Fruit fly (Drosophila melanogaster) whole organism, embryonic: ENCODE results near the gene mei-P22.

Experiments
- Abd-B ChIP-seq: fragments of 200-800 bp; sonication (Bioruptor generic); optimal IDR thresholded peaks from 2 replicates; lab custom pipeline; 2018; ENCODE audit warnings: missing biosample characterization, mild to moderate bottlenecking, missing genetic modification characterization, moderate library complexity
- Bgb ChIP-seq: fragments of 200-800 bp; sonication (Bioruptor generic); IDR thresholded peaks from 2 replicates; pipeline ENCODE4 v1.3.6; 2022; ENCODE audit warnings: missing biosample characterization, missing genetic modification characterization; ENCODE audit not compliant: partially characterized antibody
- CG17186 ChIP-seq: fragments of 200-800 bp; sonication (Bioruptor generic); optimal IDR thresholded peaks from 3 replicates; lab custom pipeline; 2017; ENCODE audit warnings: missing biosample characterization, missing genetic modification reagents, missing genetic modification characterization
- CG17328 ChIP-seq: fragments of 200-800 bp; sonication (Bioruptor generic); IDR thresholded peaks from 2 replicates; pipeline ENCODE4 v1.3.6; 2022; ENCODE audit warnings: missing biosample characterization, missing genetic modification characterization
- CG18011 ChIP-seq: fragments of 200-800 bp; sonication (Bioruptor generic); optimal IDR thresholded peaks from 2 replicates; lab custom pipeline; 2017; ENCODE audit warnings: missing biosample characterization, missing genetic modification characterization, mild to moderate bottlenecking, moderate library complexity, missing genotype
- CG18619 ChIP-seq: fragments of 200-800 bp; sonication (Bioruptor generic); optimal IDR thresholded peaks from 3 replicates; lab custom pipeline; 2017; ENCODE audit warnings: missing biosample characterization, mild to moderate bottlenecking, missing genetic modification characterization
- CG2129 ChIP-seq: fragments of 200-800 bp; sonication (Bioruptor generic); IDR thresholded peaks from 2 replicates; pipeline ENCODE4 v1.3.6; 2022; ENCODE audit warnings: missing biosample characterization, missing genetic modification characterization; ENCODE audit not compliant: partially characterized antibody
- CG4328 ChIP-seq: fragments of 200-800 bp; sonication (Bioruptor generic); optimal IDR thresholded peaks from 3 replicates; lab custom pipeline; 2017; ENCODE audit warnings: missing biosample characterization, missing genetic modification reagents, missing genetic modification characterization
- CG4424 ChIP-seq: fragments of 200-800 bp; sonication (Bioruptor generic); optimal IDR thresholded peaks from 3 replicates; lab custom pipeline; 2016; ENCODE audit warnings: missing biosample characterization, missing genetic modification characterization
- CG4730 ChIP-seq: fragments of 200-800 bp; sonication (Bioruptor generic); IDR thresholded peaks from 2 replicates; pipeline ENCODE4 v1.3.6; 2022; ENCODE audit warnings: missing biosample characterization, missing genetic modification characterization
- CG6654 ChIP-seq: fragments of 200-800 bp; sonication (Bioruptor generic); optimal IDR thresholded peaks from 2 replicates; lab custom pipeline; 2017; ENCODE audit warnings: missing biosample characterization, mild to moderate bottlenecking, missing genetic modification characterization
- CG6689 ChIP-seq: fragments of 200-800 bp; sonication (Bioruptor generic); IDR thresholded peaks from 2 replicates; pipeline ENCODE4 v1.3.6; 2022; ENCODE audit warnings: missing biosample characterization, missing genetic modification characterization
- CG6765 ChIP-seq: fragments of 200-800 bp; sonication (Bioruptor generic); optimal IDR thresholded peaks from 3 replicates; lab custom pipeline; 2017; ENCODE audit warnings: missing biosample characterization, mild to moderate bottlenecking, missing genetic modification characterization
- CG9797 ChIP-seq: fragments of 200-800 bp; sonication (Bioruptor generic); optimal IDR thresholded peaks from 3 replicates; lab custom pipeline; 2018; ENCODE audit warnings: missing biosample characterization, mild to moderate bottlenecking, missing genetic modification characterization
- CoRest ChIP-seq: fragments of 200-800 bp; sonication (Bioruptor generic); optimal IDR thresholded peaks from 3 replicates; lab custom pipeline; 2018; ENCODE audit warnings: missing biosample characterization, mild to moderate bottlenecking, missing genetic modification characterization, moderate library complexity
- Deaf1 ChIP-seq: fragments of 200-800 bp; optimal IDR thresholded peaks from 3 replicates; lab custom pipeline; 2019; ENCODE audit warnings: missing biosample characterization, mild to moderate bottlenecking, missing genetic modification characterization, moderate library complexity
- Dip2 ChIP-seq: fragments of 200-800 bp; sonication (Bioruptor generic); IDR thresholded peaks from 2 replicates; pipeline ENCODE4 v1.3.6; 2022; ENCODE audit warnings: missing biosample characterization, missing genetic modification characterization
- E2f1 ChIP-seq: fragments of 200-800 bp; sonication (Bioruptor generic); IDR thresholded peaks from 2 replicates; pipeline ENCODE4 v1.3.6; 2022; ENCODE audit warnings: missing biosample characterization, missing genetic modification characterization
- ERR ChIP-seq: fragments of 200-800 bp; sonication (Bioruptor generic); optimal IDR thresholded peaks from 2 replicates; lab custom pipeline; 2016; ENCODE audit warnings: missing biosample characterization, missing genetic modification characterization
- HHEX ChIP-seq: fragments of 200-800 bp; sonication (Bioruptor generic); optimal IDR thresholded peaks from 3 replicates; lab custom pipeline; 2017; ENCODE audit warnings: missing biosample characterization, mild to moderate bottlenecking, missing genetic modification characterization, missing genetic modification reagents
- Hmr ChIP-seq: fragments of 200-800 bp; sonication (Bioruptor generic); optimal IDR thresholded peaks from 3 replicates; lab custom pipeline; 2017; ENCODE audit warnings: mild to moderate bottlenecking, missing biosample characterization, missing genetic modification reagents, missing genetic modification characterization
- Hr3 ChIP-seq: fragments of 200-800 bp; sonication (Bioruptor generic); optimal IDR thresholded peaks from 3 replicates; lab custom pipeline; 2016; ENCODE audit warnings: missing biosample characterization, missing genetic modification characterization
- Max ChIP-seq: fragments of 200-800 bp; sonication (Bioruptor generic); optimal IDR thresholded peaks from 2 replicates; lab custom pipeline; 2016; ENCODE audit warnings: missing biosample characterization, mild to moderate bottlenecking, missing genetic modification characterization
- Med ChIP-seq: fragments of 200-800 bp; sonication (Bioruptor generic); peaks from one replicate; lab custom pipeline; 2016; ENCODE audit warnings: missing biosample characterization, missing genetic modification characterization, mild to moderate bottlenecking, inconsistent platforms, moderate library complexity
- NK7.1 ChIP-seq: fragments of 200-800 bp; sonication (Bioruptor generic); optimal IDR thresholded peaks from 3 replicates; lab custom pipeline; 2016; ENCODE audit warnings: missing biosample characterization, missing genetic modification characterization
- Sox102F ChIP-seq: fragments of 200-800 bp; sonication (Bioruptor generic); optimal IDR thresholded peaks from 2 replicates; lab custom pipeline; 2018; ENCODE audit warnings: missing biosample characterization, mild to moderate bottlenecking, missing genetic modification characterization, moderate library complexity
- Sry-β ChIP-seq: fragments of 200-800 bp; sonication (Bioruptor generic); optimal IDR thresholded peaks from 2 replicates; lab custom pipeline; 2018; ENCODE audit warnings: missing biosample characterization, mild to moderate bottlenecking, missing genetic modification characterization, moderate library complexity
- Sry-δ ChIP-seq: fragments of 200-800 bp; sonication (Bioruptor generic); optimal IDR thresholded peaks from 2 replicates; lab custom pipeline; 2016; ENCODE audit warnings: missing biosample characterization, missing genetic modification characterization
- Stat92E ChIP-seq, 3 experiments: fragments of >200 bp in 2 of 3; fragments of 200-800 bp in 1 of 3; sonication (Bioruptor generic) in 1 of 3; optimal IDR thresholded peaks; 2 replicates each; lab custom pipeline; 2017 to 2019; ENCODE audit warnings: missing biosample characterization in 3 of 3, missing genetic modification characterization in 3 of 3, mild to moderate bottlenecking in 1 of 3, moderate library complexity in 1 of 3
- Usf ChIP-seq: fragments of 200-800 bp; sonication (Bioruptor generic); optimal IDR thresholded peaks from 2 replicates; lab custom pipeline; 2017; ENCODE audit warnings: missing genotype, missing biosample characterization, missing genetic modification characterization
- amos ChIP-seq: fragments of 200-800 bp; sonication (Bioruptor generic); IDR thresholded peaks from 2 replicates; pipeline ENCODE4 v1.3.6; 2022; ENCODE audit warnings: missing biosample characterization, missing genetic modification characterization; ENCODE audit not compliant: partially characterized antibody
- bab2 ChIP-seq: fragments of 200-800 bp; sonication (Bioruptor generic); optimal IDR thresholded peaks from 2 replicates; lab custom pipeline; 2016; ENCODE audit warnings: missing biosample characterization, missing genetic modification characterization
- caup ChIP-seq: fragments of 200-800 bp; sonication (Bioruptor generic); optimal IDR thresholded peaks from 3 replicates; lab custom pipeline; 2017; ENCODE audit warnings: missing biosample characterization, mild to moderate bottlenecking, missing genetic modification characterization, moderate library complexity; ENCODE audit not compliant: severe bottlenecking
- cg ChIP-seq: fragments of 200-800 bp; sonication (Bioruptor generic); optimal IDR thresholded peaks from 3 replicates; lab custom pipeline; 2019; ENCODE audit warnings: missing biosample characterization, mild to moderate bottlenecking, missing genetic modification characterization, moderate library complexity
- chif ChIP-seq, 2 experiments: fragments of 200-800 bp; sonication (Bioruptor generic); optimal IDR thresholded peaks; 3 replicates each; lab custom pipeline; 2016; ENCODE audit warnings: missing biosample characterization in 2 of 2, missing genetic modification characterization in 2 of 2
- chm ChIP-seq: fragments of 200-800 bp; sonication (Bioruptor generic); IDR thresholded peaks from 2 replicates; pipeline ENCODE4 v1.3.6; 2022; ENCODE audit warnings: missing biosample characterization, missing genetic modification characterization
- croc ChIP-seq: fragments of 200-800 bp; sonication (Bioruptor generic); conservative IDR thresholded peaks from 3 replicates; pipeline ENCODE4 v1.3.6; 2022; ENCODE audit warnings: missing biosample characterization, missing genetic modification characterization
- dm ChIP-seq: fragments of 200-800 bp; sonication (Bioruptor generic); optimal IDR thresholded peaks from 3 replicates; lab custom pipeline; 2016; ENCODE audit warnings: missing biosample characterization, missing genetic modification characterization
- inv ChIP-seq: fragments of 200-800 bp; sonication (Bioruptor generic); IDR thresholded peaks from 2 replicates; pipeline ENCODE4 v1.3.6; 2022; ENCODE audit warnings: missing biosample characterization, missing genetic modification characterization; ENCODE audit not compliant: partially characterized antibody
- kni ChIP-seq: fragments of 200-800 bp; sonication (Bioruptor generic); optimal IDR thresholded peaks from 3 replicates; lab custom pipeline; 2017; ENCODE audit warnings: mild to moderate bottlenecking, missing biosample characterization, missing genetic modification reagents, missing genetic modification characterization
- knrl ChIP-seq: fragments of 200-800 bp; sonication (Bioruptor generic); IDR thresholded peaks from 3 replicates; pipeline ENCODE4 v1.3.6; 2022; ENCODE audit warnings: missing biosample characterization, missing genetic modification characterization; ENCODE audit not compliant: partially characterized antibody
- mld ChIP-seq: fragments of 200-800 bp; sonication (Bioruptor generic); IDR thresholded peaks from 3 replicates; pipeline ENCODE4 v1.3.6; 2022; ENCODE audit warnings: missing biosample characterization, missing genetic modification characterization; ENCODE audit not compliant: partially characterized antibody
- nom ChIP-seq: fragments of 200-800 bp; sonication (Bioruptor generic); optimal IDR thresholded peaks from 2 replicates; lab custom pipeline; 2017; ENCODE audit warnings: missing biosample characterization, missing genetic modification characterization, mild to moderate bottlenecking, moderate library complexity, missing genetic modification reagents
- pros ChIP-seq: fragments of 200-800 bp; sonication (Bioruptor generic); optimal IDR thresholded peaks from 3 replicates; lab custom pipeline; 2019; ENCODE audit warnings: missing biosample characterization, mild to moderate bottlenecking, missing genetic modification characterization, moderate library complexity
- row ChIP-seq: fragments of 200-800 bp; sonication (Bioruptor generic); IDR thresholded peaks from 3 replicates; pipeline ENCODE4 v1.3.6; 2022; ENCODE audit warnings: missing biosample characterization, missing genetic modification characterization
- scrt ChIP-seq: fragments of 200-800 bp; sonication (Bioruptor generic); optimal IDR thresholded peaks from 2 replicates; lab custom pipeline; 2018; ENCODE audit warnings: missing biosample characterization, mild to moderate bottlenecking, missing genetic modification characterization, moderate library complexity
- tll ChIP-seq, 2 experiments: fragments of 200-800 bp in 1 of 2; fragments of >200 bp in 1 of 2; sonication (Bioruptor generic) in 1 of 2; optimal IDR thresholded peaks; 2 replicates each; lab custom pipeline; 2017 to 2019; ENCODE audit warnings: missing biosample characterization in 2 of 2, missing genetic modification characterization in 2 of 2, mild to moderate bottlenecking in 1 of 2, moderate library complexity in 1 of 2
- wdn ChIP-seq: fragments of 200-800 bp; sonication (Bioruptor generic); IDR thresholded peaks from 2 replicates; pipeline ENCODE4 v1.3.6; 2022; ENCODE audit warnings: missing biosample characterization, missing genetic modification characterization
- zfh2 ChIP-seq: fragments of 200-800 bp; sonication (Bioruptor generic); optimal IDR thresholded peaks from 2 replicates; lab custom pipeline; 2016; ENCODE audit warnings: missing biosample characterization, missing genetic modification characterization

Gene mei-P22

DNA sequence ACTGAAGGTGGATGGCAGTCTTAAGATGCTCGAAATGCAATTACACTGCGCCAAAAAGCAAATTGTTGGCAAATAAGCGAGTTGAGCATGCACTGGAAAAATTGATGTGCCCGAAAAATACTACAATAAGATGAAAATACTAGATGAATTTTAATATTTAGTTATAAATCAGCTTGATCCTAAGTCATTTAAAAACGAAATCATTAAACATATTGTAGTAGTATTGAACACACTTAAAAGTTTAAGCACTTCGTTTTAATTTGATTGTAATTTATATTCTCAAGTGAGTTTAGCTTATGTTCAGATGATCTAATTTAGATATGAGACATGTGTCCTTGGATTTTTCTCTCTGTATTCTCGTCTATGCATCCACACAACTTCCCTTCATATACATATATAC, 18.3 kb downstream of the mei-P22 start (continued):
- TF ChIP-seq E2f1 (GFP tag; lab: Robert Waterston, UW) (no peak), kni (GFP tag; lab: Kevin White, UChicago) (no peak), CG17328 (0 out of 2 replicates have a peak, but pooled peaks have one; percentile 23), croc (GFP tag; lab: Robert Waterston, UW) (peak; percentile 15; the same call in 1 of the 3 replicates), Max (GFP tag; lab: Kevin White, UChicago) (no peak), Sry-β (GFP tag; lab: Kevin White, UChicago) (no peak), Hmr (GFP tag; lab: Kevin White, UChicago) (no peak), chif (GFP tag; optimal IDR thresholded peaks at IDR 0.05; lab: Kevin White, UChicago) (no peak), mld (no peak), amos (GFP tag; lab: Robert Waterston, UW) (no peak), cg (no peak), CG18011 (no peak), Hr3 (no peak), CG4730 (GFP tag; lab: Robert Waterston, UW) (no peak), wdn (GFP tag; lab: Robert Waterston, UW) (no peak), NK7.1 (GFP tag; lab: Kevin White, UChicago) (no peak), Bgb (GFP tag; lab: Robert Waterston, UW) (no peak), CG6765 (GFP tag; lab: Kevin White, UChicago) (no peak), CG2129 (GFP tag; lab: Robert Waterston, UW) (no peak), Sry-δ (GFP tag; lab: Kevin White, UChicago) (no peak), CG6654 (no peak), CG4328 (GFP tag; lab: Kevin White, UChicago) (no peak), zfh2 (GFP tag; lab: Kevin White, UChicago) (no peak), CoRest (tag; lab: Kevin White, UChicago) (no peak), bab2 (no peak), caup (peak; percentile 4), tll (GFP tag; optimal IDR thresholded peaks at IDR 0.05; lab: Kevin White, UChicago) (no peak), Deaf1 (tag; lab: Kevin White, UChicago) (no peak), HHEX (GFP tag; lab: Kevin White, UChicago) (no peak), Stat92E (GFP tag; optimal IDR thresholded peaks at IDR 0.05; lab: Kevin White, UChicago) (no peak), Abd-B (peak; percentile 15), Sox102F (peak; percentile 42), dm (GFP tag; lab: Kevin White, UChicago) (no peak), row (GFP tag; lab: Robert Waterston, UW) (0 out of 3 replicates have a peak, but pooled peaks have one; percentile 19), CG17186 (GFP tag; lab: Kevin White, UChicago) (no peak), nom (GFP tag; lab: Kevin White, UChicago) (no peak), inv (no peak), Med (GFP tag; lab: Kevin White, UChicago) (no peak), CG18619 (GFP tag; lab: Kevin White, UChicago) (no peak), ERR (no peak), Dip2 (no peak), pros (GFP tag; lab: Kevin White, UChicago) (no peak), scrt (GFP tag; lab: Kevin White, UChicago) (no peak), knrl (no peak), CG9797 (GFP tag; lab: Kevin White, UChicago) (no peak), CG6689 (GFP tag; lab: Robert Waterston, UW) (0 out of 2 replicates have a peak, but pooled peaks have one; percentile 17), chm (GFP tag; lab: Robert Waterston, UW) (no peak), CG4424 (GFP tag; lab: Kevin White, UChicago) (peak; percentile 12), Usf (GFP tag; lab: Kevin White, UChicago) (no peak)
